Worm (Caenorhabditis elegans) whole organism, L1 larva: ENCODE measurements around the gene F01F1.3.

Experiments
- aha-1 ChIP-seq: fragments of 150-350 bp; optimal IDR thresholded peaks from 2 replicates; lab custom pipeline; 2014; ENCODE audit warnings: missing biosample characterization, missing genetic modification characterization
- alr-1 ChIP-seq: fragments of 200-800 bp; sonication (Bioruptor generic); optimal IDR thresholded peaks from 2 replicates; lab custom pipeline; 2018; ENCODE audit warnings: borderline replicate concordance, mild to moderate bottlenecking, missing genetic modification characterization, missing compliant biosample characterization
- aly-2 ChIP-seq: fragments of 150-350 bp; optimal IDR thresholded peaks from 2 replicates; lab custom pipeline; 2014; ENCODE audit warnings: missing biosample characterization, missing genetic modification characterization
- ama-1 ChIP-seq: fragments of 150-350 bp; optimal IDR thresholded peaks from 2 replicates; lab custom pipeline; 2014
- blmp-1 ChIP-seq: fragments of 150-350 bp; optimal IDR thresholded peaks from 2 replicates; lab custom pipeline; 2014; ENCODE audit warnings: missing biosample characterization, missing genetic modification characterization
- ceh-63 ChIP-seq: fragments of 200-800 bp; sonication (Bioruptor generic); optimal IDR thresholded peaks from 2 replicates; lab custom pipeline; 2018; ENCODE audit warnings: mild to moderate bottlenecking, missing genetic modification characterization, missing compliant biosample characterization
- ces-1 ChIP-seq: fragments of 150-350 bp; optimal IDR thresholded peaks from 2 replicates; lab custom pipeline; 2014; ENCODE audit warnings: missing biosample characterization, missing genetic modification reagents, missing genetic modification characterization
- efl-1 ChIP-seq, 4 experiments: fragments of 150-350 bp; optimal IDR thresholded peaks in 3 of 4; peaks in 1 of 4; 1 replicate in 1 of 4; 2 replicates in 3 of 4; lab custom pipeline; 2014; ENCODE audit warnings: missing biosample characterization in 2 of 4, missing genetic modification characterization in 2 of 4, missing genetic modification reagents in 2 of 4
- efl-3 ChIP-seq: fragments of 200-800 bp; sonication (Bioruptor generic); optimal IDR thresholded peaks from 2 replicates; lab custom pipeline; 2018; ENCODE audit warnings: mild to moderate bottlenecking, missing genetic modification characterization, missing compliant biosample characterization
- egl-13 ChIP-seq: sonication (generic microtip); optimal IDR thresholded peaks from 2 replicates; lab custom pipeline; 2016; ENCODE audit warnings: missing genotype, missing genetic modification reagents, missing genetic modification characterization, missing compliant biosample characterization
- egl-27 ChIP-seq, 2 experiments: fragments of 150-350 bp in 1 of 2; sonication (generic microtip); optimal IDR thresholded peaks; 3 replicates each; lab custom pipeline; 2017 to 2018; ENCODE audit warnings: missing biosample characterization in 2 of 2, missing genetic modification characterization in 2 of 2, missing genetic modification reagents in 2 of 2
- elt-2 ChIP-seq: sonication (generic microtip); optimal IDR thresholded peaks from 2 replicates; lab custom pipeline; 2016; ENCODE audit warnings: missing genetic modification characterization, mild to moderate bottlenecking, inconsistent platforms, missing compliant biosample characterization, missing genetic modification reagents
- fkh-10 ChIP-seq: sonication (generic microtip); optimal IDR thresholded peaks from 2 replicates; lab custom pipeline; 2017; ENCODE audit warnings: missing biosample characterization, missing genetic modification reagents, missing genetic modification characterization
- fkh-4 ChIP-seq: sonication (generic microtip); optimal IDR thresholded peaks from 2 replicates; lab custom pipeline; 2016; ENCODE audit warnings: missing compliant biosample characterization, missing genetic modification characterization, borderline replicate concordance
- fos-1 ChIP-seq: fragments of 150-350 bp; optimal IDR thresholded peaks from 2 replicates; lab custom pipeline; 2014; ENCODE audit warnings: missing biosample characterization, missing genetic modification characterization
- grh-1 ChIP-seq: fragments of 200-800 bp; sonication (Bioruptor generic); IDR thresholded peaks from 2 replicates; pipeline ENCODE4 v1.3.6; 2022; ENCODE audit warnings: missing genetic modification reagents, missing genetic modification characterization, missing compliant biosample characterization
- hlh-17 ChIP-seq: fragments of 200-800 bp; sonication (Bioruptor generic); optimal IDR thresholded peaks from 2 replicates; lab custom pipeline; 2018; ENCODE audit warnings: missing genetic modification characterization, mild to moderate bottlenecking, missing compliant biosample characterization, moderate library complexity, borderline replicate concordance
- lin-13 ChIP-seq: fragments of 150-350 bp; optimal IDR thresholded peaks from 2 replicates; lab custom pipeline; 2014; ENCODE audit warnings: missing biosample characterization, missing genetic modification reagents, missing genetic modification characterization
- lin-15B ChIP-seq: fragments of 150-350 bp; sonication (generic microtip); optimal IDR thresholded peaks from 3 replicates; lab custom pipeline; 2014; ENCODE audit warnings: missing biosample characterization, missing genetic modification characterization
- lin-35 ChIP-seq, 2 experiments: fragments of 150-350 bp; optimal IDR thresholded peaks; 2 replicates each; lab custom pipeline; 2014; ENCODE audit warnings: missing biosample characterization in 2 of 2, missing genetic modification characterization in 2 of 2, missing genetic modification reagents in 2 of 2
- lir-3 ChIP-seq: sonication (generic microtip); optimal IDR thresholded peaks from 2 replicates; lab custom pipeline; 2016; ENCODE audit warnings: mild to moderate bottlenecking, missing genetic modification characterization, moderate library complexity, missing compliant biosample characterization; ENCODE audit not compliant: poor library complexity
- lsy-2 ChIP-seq, 2 experiments: fragments of 150-350 bp; optimal IDR thresholded peaks; 2 replicates each; lab custom pipeline; 2014; ENCODE audit warnings: missing biosample characterization in 2 of 2, missing genetic modification characterization in 2 of 2
- mdl-1 ChIP-seq, 2 experiments: fragments of 150-350 bp; optimal IDR thresholded peaks; 2 replicates each; lab custom pipeline; 2014 to 2017; ENCODE audit warnings: missing biosample characterization in 2 of 2, missing genetic modification characterization in 2 of 2, inconsistent platforms in 1 of 2
- mef-2 ChIP-seq: fragments of 150-350 bp; optimal IDR thresholded peaks from 2 replicates; lab custom pipeline; 2014; ENCODE audit warnings: missing biosample characterization, missing genetic modification characterization
- mep-1 ChIP-seq: fragments of 150-350 bp; optimal IDR thresholded peaks from 2 replicates; lab custom pipeline; 2014; ENCODE audit warnings: missing biosample characterization, missing genetic modification characterization
- nhr-11 ChIP-seq: fragments of 150-350 bp; optimal IDR thresholded peaks from 2 replicates; lab custom pipeline; 2014; ENCODE audit warnings: missing biosample characterization, missing genetic modification characterization
- nhr-19 ChIP-seq: fragments of 200-800 bp; sonication (Bioruptor generic); conservative IDR thresholded peaks from 2 replicates; pipeline ENCODE4 v1.3.6; 2022; ENCODE audit warnings: missing genetic modification characterization, missing compliant biosample characterization
- nhr-71 ChIP-seq: sonication (generic microtip); optimal IDR thresholded peaks from 2 replicates; lab custom pipeline; 2016; ENCODE audit warnings: mild to moderate bottlenecking, missing genetic modification characterization, moderate library complexity, missing compliant biosample characterization
- nhr-85 ChIP-seq: sonication (generic microtip); peaks from one replicate; lab custom pipeline; 2016; ENCODE audit warnings: missing genetic modification characterization, inconsistent platforms, missing compliant biosample characterization
- nhr-90 ChIP-seq: sonication (generic microtip); optimal IDR thresholded peaks from 2 replicates; lab custom pipeline; 2016; ENCODE audit warnings: mild to moderate bottlenecking, missing genetic modification characterization, missing compliant biosample characterization; ENCODE audit not compliant: poor library complexity
- pag-3 ChIP-seq: sonication (generic microtip); optimal IDR thresholded peaks from 2 replicates; lab custom pipeline; 2017; ENCODE audit warnings: missing genetic modification characterization, mild to moderate bottlenecking, missing compliant biosample characterization, antibody characterized with exemption, borderline replicate concordance; ENCODE audit not compliant: insufficient read depth
- pqm-1 ChIP-seq: sonication (generic microtip); optimal IDR thresholded peaks from 3 replicates; lab custom pipeline; 2017; ENCODE audit warnings: missing biosample characterization, missing genetic modification characterization
- skn-1 ChIP-seq: fragments of 150-350 bp; optimal IDR thresholded peaks from 2 replicates; lab custom pipeline; 2014; ENCODE audit warnings: missing biosample characterization, missing genetic modification characterization
- snu-23 ChIP-seq: sonication (generic microtip); optimal IDR thresholded peaks from 2 replicates; lab custom pipeline; 2016; ENCODE audit warnings: missing genetic modification characterization, missing compliant biosample characterization
- sup-37 ChIP-seq: fragments of 200-800 bp; sonication (Bioruptor generic); optimal IDR thresholded peaks from 2 replicates; lab custom pipeline; 2018; ENCODE audit warnings: mild to moderate bottlenecking, missing genetic modification characterization, missing compliant biosample characterization
- swsn-7 ChIP-seq: sonication (generic microtip); optimal IDR thresholded peaks from 2 replicates; lab custom pipeline; 2016; ENCODE audit warnings: missing genetic modification characterization, missing compliant biosample characterization
- tbx-2 ChIP-seq: sonication (generic microtip); optimal IDR thresholded peaks from 2 replicates; lab custom pipeline; 2016; ENCODE audit warnings: missing genetic modification characterization, missing compliant biosample characterization
- unc-62 ChIP-seq: fragments of 150-350 bp; optimal IDR thresholded peaks from 2 replicates; lab custom pipeline; 2014; ENCODE audit warnings: missing biosample characterization, missing genetic modification reagents, missing genetic modification characterization
- xbp-1 ChIP-seq: sonication (generic microtip); optimal IDR thresholded peaks from 2 replicates; lab custom pipeline; 2016; ENCODE audit warnings: missing genetic modification characterization, missing compliant biosample characterization
- zag-1 ChIP-seq: fragments of 150-350 bp; optimal IDR thresholded peaks from 2 replicates; lab custom pipeline; 2014; ENCODE audit warnings: missing biosample characterization, missing genetic modification characterization
- ztf-4 ChIP-seq: fragments of 150-350 bp; optimal IDR thresholded peaks from 2 replicates; lab custom pipeline; 2014; ENCODE audit warnings: missing biosample characterization, missing genetic modification characterization

Gene F01F1.3

DNA sequence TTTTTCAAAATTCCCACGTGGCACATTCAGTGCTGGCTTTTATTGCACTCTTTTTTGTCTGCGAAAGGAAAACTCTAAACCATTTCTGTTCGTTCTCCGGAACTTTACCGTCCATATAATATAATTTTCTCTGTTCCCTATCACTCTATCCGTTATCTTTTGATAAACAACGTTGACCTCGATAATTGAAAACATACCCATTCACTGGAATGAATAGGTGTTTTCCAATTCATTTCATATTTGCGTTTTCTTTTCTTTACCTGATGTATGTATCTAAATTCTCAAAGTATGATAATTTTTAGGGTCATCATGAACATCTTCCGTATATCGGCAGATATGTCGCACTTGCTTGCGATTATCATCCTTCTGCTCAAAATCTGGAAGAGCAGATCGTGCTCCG, 35.0 kb downstream of the F01F1.3 start, which contains the start of gene erd-2.2:
erd-2.2 (plus strand) TSS at position 301 of the 400 bp plus-strand sequence.
- no peak for TF ChIP-seq efl-1 (optimal IDR thresholded peaks at IDR 0.05; lab: Kevin White, UChicago)
- TF ChIP-seq efl-1 (GFP tag; optimal IDR thresholded peaks at IDR 0.05 in 1 of 2; lab: Kevin White, UChicago): peak in 1 of 2 experiments; percentile 31
- no peak for TF ChIP-seq skn-1 (tag; lab: Kevin White, UChicago)
- TF ChIP-seq blmp-1 (tag; lab: Kevin White, UChicago): peak; percentile 30
- TF ChIP-seq nhr-90: no peak
- peak; percentile 43 for TF ChIP-seq nhr-85

DNA sequence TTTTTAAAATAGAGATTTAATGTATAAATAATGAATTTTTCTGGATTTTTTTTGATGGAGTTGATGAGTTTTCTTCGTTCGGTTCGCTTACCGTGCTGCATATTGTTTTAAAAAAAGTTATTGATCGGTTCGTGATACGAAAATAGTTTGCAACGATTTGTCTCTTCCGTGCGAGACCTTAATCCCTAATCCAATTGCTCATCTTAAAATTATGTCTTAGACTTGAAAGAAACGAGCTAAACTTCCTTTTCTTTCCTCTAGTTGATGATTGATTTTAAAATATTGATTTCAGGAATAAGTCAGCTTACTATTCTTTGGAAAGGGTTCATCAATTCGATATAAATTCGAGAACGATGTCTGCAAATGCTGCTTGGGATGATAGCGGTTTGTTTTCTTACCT, 36.7 kb downstream of the F01F1.3 start, which contains the start of gene C28H8.3:
C28H8.3 (plus strand) TSS at position 293 of the 400 bp plus-strand sequence.
- TF ChIP-seq egl-13 (tag; lab: Kevin White, UChicago) (no peak), tbx-2 (tag; lab: Kevin White, UChicago) (no peak), nhr-71 (tag; lab: Kevin White, UChicago) (no peak), efl-3 (GFP tag; lab: Kevin White, UChicago) (no peak), lin-13 (GFP tag; lab: Kevin White, UChicago) (no peak), mdl-1 (tag; optimal IDR thresholded peaks at IDR 0.05; lab: Kevin White, UChicago) (no peak), aly-2 (tag; lab: Kevin White, UChicago) (no peak), mep-1 (no peak), elt-2 (tag; lab: Kevin White, UChicago) (no peak), swsn-7 (no peak), mef-2 (tag; lab: Kevin White, UChicago) (no peak), zag-1 (tag; lab: Kevin White, UChicago) (no peak), nhr-19 (GFP tag; lab: Robert Waterston, UW) (no peak), fkh-4 (no peak), nhr-90 (no peak), snu-23 (no peak)

DNA sequence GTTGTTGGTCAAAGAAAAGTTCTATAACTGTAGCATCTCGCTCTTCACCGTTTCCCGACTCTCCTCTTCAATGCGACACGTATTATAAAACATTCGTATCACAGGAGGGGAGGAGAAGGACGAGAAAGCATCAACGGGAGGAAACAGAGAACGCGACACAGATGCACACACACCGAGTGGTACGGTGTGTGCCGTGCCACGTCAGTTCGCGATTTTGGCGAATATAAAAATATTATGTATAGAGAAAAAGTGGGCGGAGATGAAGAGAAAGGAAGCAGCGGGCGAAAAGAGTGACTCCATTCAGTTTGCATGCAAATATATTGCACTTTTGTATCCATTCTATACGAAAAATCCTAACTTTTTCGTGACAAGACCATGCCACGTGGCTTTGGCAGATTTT, 43.0 kb downstream of the F01F1.3 start:
- peak; percentile 14 for TF ChIP-seq elt-2 (tag; lab: Kevin White, UChicago)
- no peak for TF ChIP-seq nhr-11

DNA sequence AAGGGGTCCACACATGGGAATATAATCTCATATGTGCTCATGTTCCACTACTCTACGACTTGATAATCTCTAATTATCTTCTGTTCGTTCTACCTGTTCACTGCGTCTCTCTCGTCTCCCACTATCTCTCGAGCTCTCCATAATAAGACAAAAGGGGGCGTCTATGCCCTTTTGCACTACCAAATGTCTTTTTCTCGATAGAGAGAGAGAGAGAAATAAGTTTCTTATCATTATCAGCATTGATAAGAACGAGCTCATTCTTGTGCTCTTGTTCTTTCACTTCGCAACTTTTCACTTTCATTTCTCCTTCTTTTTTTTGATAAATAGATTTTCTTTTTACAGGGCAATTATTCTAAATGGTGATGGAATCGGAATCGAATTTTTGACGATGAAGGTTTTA, 44.2 kb downstream of the F01F1.3 start:
- TF ChIP-seq lin-35 (GFP tag; optimal IDR thresholded peaks at IDR 0.05; lab: Kevin White, UChicago): peak in 1 of 2 experiments; percentile 31
- TF ChIP-seq hlh-17 (GFP tag; lab: Kevin White, UChicago): no peak
- no peak for TF ChIP-seq tbx-2 (tag; lab: Kevin White, UChicago)
- TF ChIP-seq unc-62 (GFP tag; lab: Kevin White, UChicago): no peak
- no peak for TF ChIP-seq egl-27 (tag; optimal IDR thresholded peaks at IDR 0.05; lab: Kevin White, UChicago)
- no peak for TF ChIP-seq fkh-10 (GFP tag; lab: Kevin White, UChicago)
- TF ChIP-seq nhr-11: no peak
- no peak for TF ChIP-seq lsy-2 (tag; optimal IDR thresholded peaks at IDR 0.05; lab: Kevin White, UChicago)
- peak; percentile 34 for TF ChIP-seq elt-2 (tag; lab: Kevin White, UChicago)
- TF ChIP-seq pag-3 (tag; lab: Kevin White, UChicago): no peak
- no peak for TF ChIP-seq sup-37
- TF ChIP-seq grh-1: no peak
- TF ChIP-seq ama-1 (lab: Kevin White, UChicago): no peak
- no peak for TF ChIP-seq efl-1 (optimal IDR thresholded peaks at IDR 0.05; lab: Kevin White, UChicago)
- peak in 1 of 2 experiments; percentile 55 for TF ChIP-seq efl-1 (GFP tag; optimal IDR thresholded peaks at IDR 0.05 in 1 of 2; lab: Kevin White, UChicago)
- TF ChIP-seq, all 84 proteins: peak for 3

DNA sequence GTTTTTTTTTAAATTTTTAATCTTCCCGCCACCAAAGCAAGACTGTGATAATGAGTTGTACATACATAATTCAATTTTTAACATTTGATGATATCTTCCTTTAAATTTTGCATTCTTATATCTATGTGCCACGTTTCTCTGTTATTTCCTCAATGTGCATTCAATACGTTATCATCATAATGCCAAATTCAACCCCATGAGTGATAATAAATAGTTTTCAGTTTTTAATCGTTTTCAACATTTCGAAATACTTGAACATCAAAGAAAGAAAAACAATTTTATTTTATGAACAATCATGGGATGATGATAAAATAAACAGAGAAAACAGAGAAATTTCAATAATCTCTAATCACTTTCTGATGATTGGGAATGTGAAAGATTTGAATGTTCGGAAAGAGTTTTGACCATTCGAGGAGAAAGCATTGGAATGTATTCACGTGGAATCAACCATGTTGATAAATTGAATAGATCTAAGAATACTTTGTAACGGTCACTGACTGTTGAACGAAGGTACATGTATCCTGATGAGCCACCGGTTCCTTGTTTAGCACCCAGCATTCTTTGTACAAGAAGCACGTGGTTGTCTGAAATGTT, 45.7 kb downstream of the F01F1.3 start:
- TF ChIP-seq alr-1 (tag; lab: Kevin White, UChicago) (no peak), swsn-7 (no peak), lin-35 (GFP tag; optimal IDR thresholded peaks at IDR 0.05; lab: Kevin White, UChicago) (peak in 1 of 2 experiments; percentile 57), fkh-4 (no peak), elt-2 (tag; lab: Kevin White, UChicago) (peak; percentile 67), nhr-85 (peak; percentile 40), tbx-2 (tag; lab: Kevin White, UChicago) (no peak), ztf-4 (peak; percentile 11), xbp-1 (tag; lab: Kevin White, UChicago) (no peak), pqm-1 (tag; lab: Kevin White, UChicago) (peak; percentile 34), aha-1 (no peak), nhr-90 (peak; percentile 75), nhr-71 (tag; lab: Kevin White, UChicago) (peak; percentile 59), fos-1 (tag; lab: Kevin White, UChicago) (no peak), lir-3 (tag; lab: Kevin White, UChicago) (no peak), unc-62 (GFP tag; lab: Kevin White, UChicago) (no peak), ceh-63 (GFP tag; lab: Kevin White, UChicago) (no peak), ces-1 (GFP tag; lab: Kevin White, UChicago) (no peak), ama-1 (lab: Kevin White, UChicago) (peak; percentile 43), skn-1 (tag; lab: Kevin White, UChicago) (no peak), snu-23 (peak; percentile 21), mep-1 (no peak), lin-15B (no peak)
